Worm (Caenorhabditis elegans) whole organism, early embryonic: ENCODE results near the gene F30H5.5.

ENCODE experiments used
- B0310.2 ChIP-seq: sonication (generic microtip); optimal IDR thresholded peaks from 2 replicates; lab custom pipeline; 2016; ENCODE audit warnings: mild to moderate bottlenecking, missing genetic modification characterization, missing compliant biosample characterization
- F13C5.2 ChIP-seq: sonication (generic microtip); optimal IDR thresholded peaks from 2 replicates; lab custom pipeline; 2017; ENCODE audit warnings: mild to moderate bottlenecking, missing genetic modification characterization, inconsistent platforms, missing compliant biosample characterization
- aly-1 ChIP-seq: sonication (generic microtip); optimal IDR thresholded peaks from 2 replicates; lab custom pipeline; 2016; ENCODE audit warnings: missing genetic modification characterization, missing compliant biosample characterization
- ama-1 ChIP-seq: fragments of 150-350 bp; optimal IDR thresholded peaks from 2 replicates; lab custom pipeline; 2014
- ceh-13 ChIP-seq: fragments of 200-800 bp; sonication (Bioruptor generic); optimal IDR thresholded peaks from 2 replicates; lab custom pipeline; 2018; ENCODE audit warnings: mild to moderate bottlenecking, missing genetic modification characterization, missing compliant biosample characterization
- ceh-36 ChIP-seq: sonication (generic microtip); optimal IDR thresholded peaks from 2 replicates; lab custom pipeline; 2016; ENCODE audit warnings: missing genetic modification characterization, inconsistent platforms, missing compliant biosample characterization
- ets-7 ChIP-seq: sonication (generic microtip); optimal IDR thresholded peaks from 2 replicates; lab custom pipeline; 2016; ENCODE audit warnings: missing genotype, missing genetic modification characterization, missing compliant biosample characterization
- flt-1 ChIP-seq: fragments of 200-800 bp; sonication (Bioruptor generic); IDR thresholded peaks from 2 replicates; pipeline ENCODE4 v1.3.6; 2022; ENCODE audit warnings: missing genetic modification characterization, missing compliant biosample characterization
- hmbx-1 ChIP-seq: sonication (generic microtip); optimal IDR thresholded peaks from 2 replicates; lab custom pipeline; 2016; ENCODE audit warnings: mild to moderate bottlenecking, missing genetic modification characterization, missing compliant biosample characterization
- hmg-4 ChIP-seq: fragments of 200-800 bp; sonication (Bioruptor generic); optimal IDR thresholded peaks from 2 replicates; lab custom pipeline; 2018; ENCODE audit warnings: mild to moderate bottlenecking, missing genetic modification characterization, missing compliant biosample characterization
- hnd-1 ChIP-seq: sonication (generic microtip); optimal IDR thresholded peaks from 2 replicates; lab custom pipeline; 2016; ENCODE audit warnings: missing genetic modification characterization, missing compliant biosample characterization
- pes-1 ChIP-seq: fragments of 200-800 bp; sonication (Bioruptor generic); IDR thresholded peaks from 2 replicates; pipeline ENCODE4 v1.3.6; 2022; ENCODE audit warnings: missing genetic modification reagents, missing genetic modification characterization, missing compliant biosample characterization
- scrt-1 ChIP-seq: fragments of 200-800 bp; sonication (Bioruptor generic); IDR thresholded peaks from 2 replicates; pipeline ENCODE4 v1.3.6; 2022; ENCODE audit warnings: missing genetic modification characterization, missing compliant biosample characterization
- sea-1 ChIP-seq: fragments of 200-800 bp; sonication (Bioruptor generic); conservative IDR thresholded peaks from 2 replicates; pipeline ENCODE4 v1.3.6; 2022; ENCODE audit warnings: missing genetic modification characterization, missing compliant biosample characterization
- tbx-11 ChIP-seq: fragments of 200-800 bp; sonication (Bioruptor generic); IDR thresholded peaks from 2 replicates; pipeline ENCODE4 v1.3.6; 2022; ENCODE audit warnings: missing genetic modification characterization, missing compliant biosample characterization
- tbx-37 ChIP-seq: fragments of 200-800 bp; sonication (Bioruptor generic); conservative IDR thresholded peaks from 2 replicates; pipeline ENCODE4 v1.3.6; 2022; ENCODE audit warnings: missing genetic modification reagents, missing genetic modification characterization, missing compliant biosample characterization
- tra-4 ChIP-seq: sonication (generic microtip); optimal IDR thresholded peaks from 2 replicates; lab custom pipeline; 2017; ENCODE audit warnings: missing genetic modification characterization, missing compliant biosample characterization

F30H5.5 gene

DNA sequence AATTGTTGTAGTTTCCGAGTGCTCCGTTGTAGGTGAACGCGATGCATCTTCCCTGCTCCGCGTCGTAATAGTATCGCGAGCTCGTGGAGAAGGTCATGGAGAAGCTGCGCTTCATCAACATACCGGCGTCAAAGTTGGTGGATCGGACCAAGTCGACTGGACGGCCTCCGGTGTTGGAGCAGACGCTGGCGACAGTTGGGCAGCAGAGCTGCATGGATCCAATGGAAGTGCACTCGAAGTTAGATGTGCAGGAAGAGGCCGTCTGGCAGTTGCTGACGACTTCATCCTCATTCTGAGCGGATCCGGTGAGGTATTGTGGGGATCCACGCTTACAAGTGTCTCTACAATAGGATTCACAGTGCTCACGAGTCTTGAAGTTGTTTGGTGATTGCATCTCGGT lies 20.5 kb downstream of the F30H5.5 start:
- no peak for TF ChIP-seq sea-1 (GFP tag; lab: Robert Waterston, UW)
- no peak for TF ChIP-seq hmbx-1 (tag; lab: Kevin White, UChicago)
- no peak for TF ChIP-seq tbx-37
- TF ChIP-seq ceh-36 (tag; lab: Kevin White, UChicago), result no peak
- TF ChIP-seq scrt-1 (GFP tag; lab: Robert Waterston, UW), result no peak

ce11 chrIII:512117-512516 lies 23.6 kb downstream of the F30H5.5 start, which contains the start of gene F30H5.3:
Gene F30H5.3 (minus strand): TSS chrIII:512217.
- TF ChIP-seq ceh-13 (GFP tag; lab: Kevin White, UChicago), result no peak
- TF ChIP-seq flt-1 (GFP tag; lab: Robert Waterston, UW), result no peak
- TF ChIP-seq B0310.2 (tag; lab: Kevin White, UChicago), result no peak
- no peak for TF ChIP-seq sea-1 (GFP tag; lab: Robert Waterston, UW)
- no peak for TF ChIP-seq hnd-1 (tag; lab: Kevin White, UChicago)
- TF ChIP-seq hmg-4 (GFP tag; lab: Kevin White, UChicago), result no peak
- no peak for TF ChIP-seq scrt-1 (GFP tag; lab: Robert Waterston, UW)

- TF ChIP-seq tra-4 (tag; lab: Kevin White, UChicago), result no peak
- TF ChIP-seq ceh-13 (GFP tag; lab: Kevin White, UChicago), result no peak
- no peak for TF ChIP-seq B0310.2 (tag; lab: Kevin White, UChicago)
- no peak for TF ChIP-seq aly-1
- TF ChIP-seq ets-7 (tag; lab: Kevin White, UChicago), result no peak
- TF ChIP-seq sea-1 (GFP tag; lab: Robert Waterston, UW), result no peak
- TF ChIP-seq hnd-1 (tag; lab: Kevin White, UChicago), result no peak
These were observed 24.8 kb downstream of the F30H5.5 start for ce11 chrIII:513360-513759.

- TF ChIP-seq hmbx-1 (tag; lab: Kevin White, UChicago) (no peak), hnd-1 (tag; lab: Kevin White, UChicago) (no peak), ets-7 (tag; lab: Kevin White, UChicago) (no peak), tbx-11 (GFP tag; lab: Robert Waterston, UW) (no peak), F13C5.2 (tag; lab: Kevin White, UChicago) (no peak), ceh-36 (tag; lab: Kevin White, UChicago) (no peak), aly-1 (no peak), tra-4 (tag; lab: Kevin White, UChicago) (no peak), ama-1 (lab: Kevin White, UChicago) (no peak), scrt-1 (GFP tag; lab: Robert Waterston, UW) (no peak), sea-1 (GFP tag; lab: Robert Waterston, UW) (no peak), flt-1 (GFP tag; lab: Robert Waterston, UW) (no peak), tbx-37 (no peak), B0310.2 (tag; lab: Kevin White, UChicago) (no peak), hmg-4 (GFP tag; lab: Kevin White, UChicago) (no peak), pes-1 (GFP tag; lab: Robert Waterston, UW) (no peak), ceh-13 (GFP tag; lab: Kevin White, UChicago) (no peak)
These were observed 35.4 kb downstream of the F30H5.5 start, which contains the start of gene T22F7.3 for ce11 chrIII:523944-524343. Gene T22F7.3 (minus strand): TSS chrIII:524044.

- TF ChIP-seq tra-4 (tag; lab: Kevin White, UChicago) (no peak), hnd-1 (tag; lab: Kevin White, UChicago) (no peak), tbx-37 (no peak), scrt-1 (GFP tag; lab: Robert Waterston, UW) (no peak), aly-1 (no peak), B0310.2 (tag; lab: Kevin White, UChicago) (no peak), ama-1 (lab: Kevin White, UChicago) (no peak), hmbx-1 (tag; lab: Kevin White, UChicago) (no peak), tbx-11 (GFP tag; lab: Robert Waterston, UW) (no peak), flt-1 (GFP tag; lab: Robert Waterston, UW) (no peak)
These were observed 38.3 kb downstream of the F30H5.5 start, which contains the start of gene T22F7.4 for ce11 chrIII:526824-527223. Gene T22F7.4 (minus strand): TSS chrIII:526924.

DNA sequence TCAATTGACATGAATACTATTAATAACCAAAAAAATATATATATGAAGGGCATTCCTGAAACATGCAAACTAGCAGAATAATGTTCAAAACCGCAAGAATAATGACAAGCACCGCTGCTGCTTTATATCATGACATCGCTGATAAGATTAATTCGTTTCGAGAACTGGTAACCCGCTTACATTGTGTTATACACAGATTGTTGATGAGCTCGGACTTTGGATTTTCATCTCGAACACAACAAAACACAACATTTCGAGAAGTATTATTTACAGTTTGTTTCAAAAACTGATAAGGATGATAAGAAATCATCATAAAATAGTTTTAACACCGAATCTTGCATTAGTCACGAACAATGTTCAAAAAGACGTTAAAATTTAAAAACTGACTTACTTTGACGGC lies 42.3 kb downstream of the F30H5.5 start:
- TF ChIP-seq B0310.2 (tag; lab: Kevin White, UChicago) (no peak), ets-7 (tag; lab: Kevin White, UChicago) (no peak), tra-4 (tag; lab: Kevin White, UChicago) (no peak), scrt-1 (GFP tag; lab: Robert Waterston, UW) (no peak), hmg-4 (GFP tag; lab: Kevin White, UChicago) (no peak), hmbx-1 (tag; lab: Kevin White, UChicago) (no peak), F13C5.2 (tag; lab: Kevin White, UChicago) (no peak), aly-1 (no peak), ama-1 (lab: Kevin White, UChicago) (no peak), hnd-1 (tag; lab: Kevin White, UChicago) (no peak), tbx-11 (GFP tag; lab: Robert Waterston, UW) (no peak), ceh-36 (tag; lab: Kevin White, UChicago) (no peak), sea-1 (GFP tag; lab: Robert Waterston, UW) (no peak), flt-1 (GFP tag; lab: Robert Waterston, UW) (no peak), ceh-13 (GFP tag; lab: Kevin White, UChicago) (no peak), tbx-37 (no peak), pes-1 (GFP tag; lab: Robert Waterston, UW) (no peak)

- TF ChIP-seq pes-1 (GFP tag; lab: Robert Waterston, UW) (no peak), hmbx-1 (tag; lab: Kevin White, UChicago) (no peak), hnd-1 (tag; lab: Kevin White, UChicago) (no peak), ets-7 (tag; lab: Kevin White, UChicago) (no peak), aly-1 (no peak), ceh-13 (GFP tag; lab: Kevin White, UChicago) (no peak), sea-1 (GFP tag; lab: Robert Waterston, UW) (no peak), flt-1 (GFP tag; lab: Robert Waterston, UW) (no peak), ama-1 (lab: Kevin White, UChicago) (no peak), tbx-11 (GFP tag; lab: Robert Waterston, UW) (no peak), hmg-4 (GFP tag; lab: Kevin White, UChicago) (no peak)
These were observed 43.6 kb downstream of the F30H5.5 start for ce11 chrIII:532152-532551.
